Fruit fly (Drosophila melanogaster) whole organism, embryonic: ENCODE data around the gene ZnT35C.
A peak's percentile ranks its signal among the peaks of the same experiment; 100 is the strongest.

Experiments used
- Abd-B ChIP-seq: fragments of 200-800 bp; sonication (Bioruptor generic); optimal IDR thresholded peaks from 2 replicates; lab custom pipeline; 2018; ENCODE audit warnings: missing biosample characterization, mild to moderate bottlenecking, missing genetic modification characterization, moderate library complexity
- Bteb2 ChIP-seq: fragments of 200-800 bp; sonication (Bioruptor generic); optimal IDR thresholded peaks from 2 replicates; lab custom pipeline; 2016; ENCODE audit warnings: missing biosample characterization, missing genetic modification characterization
- CG10274 ChIP-seq: fragments of 200-800 bp; sonication (Bioruptor generic); optimal IDR thresholded peaks from 3 replicates; lab custom pipeline; 2017; ENCODE audit warnings: missing biosample characterization, mild to moderate bottlenecking, missing genetic modification characterization
- CG11247 ChIP-seq: fragments of 200-800 bp; sonication (Bioruptor generic); IDR thresholded peaks from 2 replicates; pipeline ENCODE4 v1.3.6; 2022; ENCODE audit warnings: missing biosample characterization, missing genetic modification characterization
- CG11504 ChIP-seq: fragments of 200-800 bp; sonication (Bioruptor generic); optimal IDR thresholded peaks from 3 replicates; lab custom pipeline; 2019; ENCODE audit warnings: missing biosample characterization, mild to moderate bottlenecking, missing genetic modification characterization, moderate library complexity
- CG12769 ChIP-seq: fragments of 200-800 bp; sonication (Bioruptor generic); optimal IDR thresholded peaks from 2 replicates; lab custom pipeline; 2019; ENCODE audit warnings: missing biosample characterization, mild to moderate bottlenecking, missing genetic modification characterization, moderate library complexity
- CG13894 ChIP-seq: fragments of 200-800 bp; sonication (Bioruptor generic); optimal IDR thresholded peaks from 3 replicates; lab custom pipeline; 2018; ENCODE audit warnings: missing biosample characterization, mild to moderate bottlenecking, missing genetic modification characterization, moderate library complexity
- CG17361 ChIP-seq: fragments of 200-800 bp; sonication (Bioruptor generic); IDR thresholded peaks from 3 replicates; pipeline ENCODE4 v1.3.6; 2022; ENCODE audit warnings: missing biosample characterization, missing genetic modification characterization
- CG17829 ChIP-seq: fragments of 200-800 bp; optimal IDR thresholded peaks from 2 replicates; lab custom pipeline; 2019; ENCODE audit warnings: missing biosample characterization, mild to moderate bottlenecking, missing genetic modification characterization, moderate library complexity
- CG3847 ChIP-seq: fragments of 200-800 bp; sonication (Bioruptor generic); IDR thresholded peaks from 2 replicates; pipeline ENCODE4 v1.3.6; 2022; ENCODE audit warnings: missing biosample characterization, missing genetic modification characterization
- CG6175 ChIP-seq: fragments of 200-800 bp; sonication (Bioruptor generic); IDR thresholded peaks from 3 replicates; pipeline ENCODE4 v1.3.6; 2022; ENCODE audit warnings: missing biosample characterization, missing genetic modification characterization
- CG6689 ChIP-seq: fragments of 200-800 bp; sonication (Bioruptor generic); IDR thresholded peaks from 2 replicates; pipeline ENCODE4 v1.3.6; 2022; ENCODE audit warnings: missing biosample characterization, missing genetic modification characterization
- CG7745 ChIP-seq: fragments of 200-800 bp; sonication (Bioruptor generic); optimal IDR thresholded peaks from 2 replicates; lab custom pipeline; 2018; ENCODE audit warnings: missing biosample characterization, mild to moderate bottlenecking, missing genetic modification characterization, moderate library complexity
- CG7786 ChIP-seq: fragments of 200-800 bp; sonication (Bioruptor generic); optimal IDR thresholded peaks from 2 replicates; lab custom pipeline; 2016; ENCODE audit warnings: missing biosample characterization, missing genetic modification characterization
- CG8478 ChIP-seq: fragments of >200 bp; optimal IDR thresholded peaks from 2 replicates; lab custom pipeline; 2018
- CG9727 ChIP-seq: fragments of 200-800 bp; sonication (Bioruptor generic); optimal IDR thresholded peaks from 3 replicates; lab custom pipeline; 2017; ENCODE audit warnings: missing biosample characterization, mild to moderate bottlenecking, missing genetic modification characterization
- CG9797 ChIP-seq: fragments of 200-800 bp; sonication (Bioruptor generic); optimal IDR thresholded peaks from 3 replicates; lab custom pipeline; 2018; ENCODE audit warnings: missing biosample characterization, mild to moderate bottlenecking, missing genetic modification characterization
- CTCF ChIP-seq: fragments of 200-800 bp; sonication (Bioruptor generic); optimal IDR thresholded peaks from 2 replicates; lab custom pipeline; 2017; ENCODE audit warnings: missing biosample characterization, mild to moderate bottlenecking, missing genetic modification characterization, moderate library complexity
- D19B ChIP-seq: fragments of 200-800 bp; sonication (Bioruptor generic); optimal IDR thresholded peaks from 2 replicates; lab custom pipeline; 2017; ENCODE audit warnings: missing biosample characterization, mild to moderate bottlenecking, missing genetic modification characterization
- Dp ChIP-seq: fragments of 200-800 bp; sonication (Bioruptor generic); optimal IDR thresholded peaks from 2 replicates; lab custom pipeline; 2018; ENCODE audit warnings: missing biosample characterization, mild to moderate bottlenecking, missing genetic modification characterization, moderate library complexity
- Drgx ChIP-seq: fragments of 200-800 bp; sonication (Bioruptor generic); IDR thresholded peaks from 2 replicates; pipeline ENCODE4 v1.3.6; 2022; ENCODE audit warnings: missing biosample characterization, missing genetic modification characterization
- E2f2 ChIP-seq: fragments of 200-800 bp; sonication (Bioruptor generic); IDR thresholded peaks from 2 replicates; pipeline ENCODE4 v1.3.6; 2022; ENCODE audit warnings: missing biosample characterization, missing genetic modification characterization
- Eip74EF ChIP-seq, 2 experiments: fragments of 200-800 bp in 1 of 2; fragments of >200 bp in 1 of 2; sonication (Bioruptor generic) in 1 of 2; optimal IDR thresholded peaks; 2 replicates each; lab custom pipeline; 2017 to 2019; ENCODE audit warnings: missing biosample characterization in 2 of 2, missing genetic modification characterization in 2 of 2, mild to moderate bottlenecking in 1 of 2, moderate library complexity in 1 of 2
- Elba2 ChIP-seq: fragments of 200-800 bp; sonication (Bioruptor generic); optimal IDR thresholded peaks from 3 replicates; lab custom pipeline; 2016; ENCODE audit warnings: missing biosample characterization, missing genetic modification characterization
- Fer1 ChIP-seq: fragments of 200-800 bp; sonication (Bioruptor generic); optimal IDR thresholded peaks from 2 replicates; lab custom pipeline; 2017; ENCODE audit warnings: missing biosample characterization, mild to moderate bottlenecking, missing genetic modification characterization
- Gsc ChIP-seq: fragments of 200-800 bp; sonication (Bioruptor generic); IDR thresholded peaks from 2 replicates; pipeline ENCODE4 v1.3.6; 2022; ENCODE audit warnings: missing biosample characterization, missing genetic modification characterization
- HHEX ChIP-seq: fragments of 200-800 bp; sonication (Bioruptor generic); optimal IDR thresholded peaks from 3 replicates; lab custom pipeline; 2017; ENCODE audit warnings: missing biosample characterization, mild to moderate bottlenecking, missing genetic modification characterization, missing genetic modification reagents
- HLHmδ ChIP-seq: fragments of 200-800 bp; sonication (Bioruptor generic); optimal IDR thresholded peaks from 2 replicates; lab custom pipeline; 2018; ENCODE audit warnings: missing biosample characterization, mild to moderate bottlenecking, missing genetic modification characterization, moderate library complexity
- Hsf ChIP-seq: fragments of 200-800 bp; sonication (Bioruptor generic); optimal IDR thresholded peaks from 3 replicates; lab custom pipeline; 2016; ENCODE audit warnings: missing biosample characterization, missing genetic modification characterization
- MBD-R2 ChIP-seq: fragments of 200-800 bp; sonication (Bioruptor generic); IDR thresholded peaks from 2 replicates; pipeline ENCODE4 v1.3.6; 2022; ENCODE audit warnings: missing biosample characterization, missing genetic modification characterization
- Poxn ChIP-seq: fragments of 200-800 bp; sonication (Bioruptor generic); IDR thresholded peaks from 2 replicates; pipeline ENCODE4 v1.3.6; 2022; ENCODE audit warnings: missing biosample characterization, missing genetic modification characterization
- Sox102F ChIP-seq: fragments of 200-800 bp; sonication (Bioruptor generic); optimal IDR thresholded peaks from 2 replicates; lab custom pipeline; 2018; ENCODE audit warnings: missing biosample characterization, mild to moderate bottlenecking, missing genetic modification characterization, moderate library complexity
- Sry-β ChIP-seq: fragments of 200-800 bp; sonication (Bioruptor generic); optimal IDR thresholded peaks from 2 replicates; lab custom pipeline; 2018; ENCODE audit warnings: missing biosample characterization, mild to moderate bottlenecking, missing genetic modification characterization, moderate library complexity
- Tbp ChIP-seq: fragments of >200 bp; optimal IDR thresholded peaks from 2 replicates; lab custom pipeline; 2018; ENCODE audit warnings: missing biosample characterization, missing genetic modification characterization
- bbx ChIP-seq: fragments of 200-800 bp; sonication (Bioruptor generic); IDR thresholded peaks from 2 replicates; pipeline ENCODE4 v1.3.6; 2022; ENCODE audit warnings: missing biosample characterization, missing genetic modification characterization; ENCODE audit not compliant: partially characterized antibody
- chinmo ChIP-seq: fragments of 200-800 bp; sonication (Bioruptor generic); IDR thresholded peaks from 4 replicates; pipeline ENCODE4 v1.3.6; 2022; ENCODE audit warnings: missing biosample characterization, missing genetic modification characterization; ENCODE audit not compliant: partially characterized antibody
- disco-r ChIP-seq: fragments of 200-800 bp; sonication (Bioruptor generic); optimal IDR thresholded peaks from 2 replicates; lab custom pipeline; 2016; ENCODE audit warnings: missing biosample characterization, missing genetic modification characterization
- dmrt11E ChIP-seq: fragments of 200-800 bp; sonication (Bioruptor generic); optimal IDR thresholded peaks from 3 replicates; lab custom pipeline; 2018; ENCODE audit warnings: missing biosample characterization, mild to moderate bottlenecking, missing genetic modification characterization, moderate library complexity
- fd96Cb ChIP-seq: fragments of 200-800 bp; sonication (Bioruptor generic); optimal IDR thresholded peaks from 2 replicates; lab custom pipeline; 2018; ENCODE audit warnings: missing biosample characterization, mild to moderate bottlenecking, missing genetic modification characterization, moderate library complexity
- gcm ChIP-seq: fragments of 200-800 bp; sonication (Bioruptor generic); optimal IDR thresholded peaks from 2 replicates; lab custom pipeline; 2019; ENCODE audit warnings: missing biosample characterization, mild to moderate bottlenecking, missing genetic modification characterization, moderate library complexity
- gfzf ChIP-seq: fragments of 200-800 bp; sonication (Bioruptor generic); optimal IDR thresholded peaks from 2 replicates; lab custom pipeline; 2016; ENCODE audit warnings: missing biosample characterization, mild to moderate bottlenecking, missing genetic modification characterization, moderate library complexity
- gsb ChIP-seq: fragments of 200-800 bp; sonication (Bioruptor generic); IDR thresholded peaks from 2 replicates; pipeline ENCODE4 v1.3.6; 2022; ENCODE audit warnings: missing biosample characterization, missing genetic modification characterization
- hb ChIP-seq: fragments of 200-800 bp; sonication (Bioruptor generic); IDR thresholded peaks from 3 replicates; pipeline ENCODE4 v1.3.6; 2022; ENCODE audit warnings: missing biosample characterization, missing genetic modification characterization; ENCODE audit not compliant: partially characterized antibody
- knrl ChIP-seq: fragments of 200-800 bp; sonication (Bioruptor generic); IDR thresholded peaks from 3 replicates; pipeline ENCODE4 v1.3.6; 2022; ENCODE audit warnings: missing biosample characterization, missing genetic modification characterization; ENCODE audit not compliant: partially characterized antibody
- lilli ChIP-seq: fragments of 200-800 bp; sonication (Bioruptor generic); optimal IDR thresholded peaks from 3 replicates; lab custom pipeline; 2016; ENCODE audit warnings: missing biosample characterization, missing genetic modification characterization
- lmd ChIP-seq: fragments of 200-800 bp; sonication (Bioruptor generic); IDR thresholded peaks from 2 replicates; pipeline ENCODE4 v1.3.6; 2022; ENCODE audit warnings: missing biosample characterization, missing genetic modification characterization
- maf-S ChIP-seq: fragments of 200-800 bp; sonication (Bioruptor generic); optimal IDR thresholded peaks from 2 replicates; lab custom pipeline; 2016; ENCODE audit warnings: missing biosample characterization, missing genetic modification characterization
- nmo ChIP-seq: fragments of 200-800 bp; sonication (Bioruptor generic); optimal IDR thresholded peaks from 2 replicates; lab custom pipeline; 2018; ENCODE audit warnings: missing biosample characterization, mild to moderate bottlenecking, missing genetic modification characterization, moderate library complexity
- prd ChIP-seq, 3 experiments: fragments of >200 bp in 2 of 3; fragments of 200-800 bp in 1 of 3; sonication (Bioruptor generic) in 1 of 3; optimal IDR thresholded peaks in 2 of 3; IDR thresholded peaks in 1 of 3; 2 replicates in 2 of 3; 3 replicates in 1 of 3; pipeline versions ENCODE4 v1.3.6 to Lab custom; 2017 to 2022; ENCODE audit warnings: missing biosample characterization in 1 of 3, missing genetic modification characterization in 1 of 3
- rib ChIP-seq: fragments of 200-800 bp; sonication (Bioruptor generic); IDR thresholded peaks from 2 replicates; pipeline ENCODE4 v1.3.6; 2022; ENCODE audit warnings: missing biosample characterization, missing genetic modification characterization
- sens ChIP-seq: fragments of 200-800 bp; sonication (Bioruptor generic); peaks from one replicate; lab custom pipeline; 2016; ENCODE audit warnings: missing biosample characterization, missing genetic modification characterization
- seq ChIP-seq: fragments of 200-800 bp; sonication (Bioruptor generic); IDR thresholded peaks from 2 replicates; pipeline ENCODE4 v1.3.6; 2022; ENCODE audit warnings: missing biosample characterization, missing genetic modification characterization

ZnT35C gene

DNA sequence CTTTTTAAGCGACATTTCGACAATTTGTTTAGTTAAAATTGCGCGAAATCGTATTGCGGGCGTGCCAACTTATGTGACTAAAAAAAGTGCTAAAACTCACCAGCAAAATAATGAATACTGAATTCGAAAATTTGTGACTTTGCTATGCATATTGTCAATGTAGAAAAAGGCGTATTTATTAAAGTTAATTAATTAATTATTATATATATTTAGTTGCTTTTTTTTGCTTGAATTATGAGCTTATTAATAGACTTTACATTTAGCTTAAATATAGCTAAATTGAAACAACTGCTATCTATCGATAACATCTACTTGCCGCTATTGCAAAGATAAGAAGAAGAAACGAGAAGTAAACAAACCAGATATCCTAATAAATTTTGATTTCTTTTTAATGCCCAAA lies 8.7 kb upstream of the ZnT35C start, which contains the start of the genes PolD3 and Uxt:
TSS of gene PolD3 (minus strand) at position 56 of the 400 bp plus-strand sequence.
TSS of gene Uxt (plus strand) at position 333 of the 400 bp plus-strand sequence.
- no peak for TF ChIP-seq Sox102F (GFP tag; lab: Kevin White, UChicago)
- no peak for TF ChIP-seq HHEX
- TF ChIP-seq CG9797: peak; percentile 11
- TF ChIP-seq knrl (GFP tag; lab: Robert Waterston, UW): 0 out of 3 replicates have a peak, but pooled peaks have one; percentile 16
- peak; percentile 31 for TF ChIP-seq CG17829 (tag; lab: Kevin White, UChicago)
- TF ChIP-seq Fer1 (GFP tag; lab: Kevin White, UChicago): no peak
- no peak for TF ChIP-seq maf-S (GFP tag; lab: Kevin White, UChicago)
- no peak for TF ChIP-seq Elba2
- no peak for TF ChIP-seq hb (GFP tag; lab: Robert Waterston, UW)
- no peak for TF ChIP-seq CG9727 (GFP tag; lab: Kevin White, UChicago)
- TF ChIP-seq CG7745 (tag; lab: Kevin White, UChicago): no peak
- no peak for TF ChIP-seq CG8478 (lab: Kevin White, UChicago)
- no peak for TF ChIP-seq lmd (GFP tag; lab: Robert Waterston, UW)
- no peak for TF ChIP-seq Bteb2
- TF ChIP-seq sens (GFP tag; lab: Kevin White, UChicago): peak; percentile 13
- TF ChIP-seq Dp (GFP tag; lab: Kevin White, UChicago): peak; percentile 66
- TF ChIP-seq CG6689 (GFP tag; lab: Robert Waterston, UW): no peak
- no peak for TF ChIP-seq gcm (GFP tag; lab: Kevin White, UChicago)
- no peak for TF ChIP-seq CG7786 (GFP tag; lab: Kevin White, UChicago)
- TF ChIP-seq Abd-B (GFP tag; lab: Kevin White, UChicago): no peak
- no peak for TF ChIP-seq rib (GFP tag; lab: Robert Waterston, UW)
- TF ChIP-seq gsb: no peak
- no peak for TF ChIP-seq fd96Cb
- TF ChIP-seq CG11504: no peak
- TF ChIP-seq Poxn (GFP tag; lab: Robert Waterston, UW): no peak
- TF ChIP-seq disco-r (GFP tag; lab: Kevin White, UChicago): no peak
- no peak for TF ChIP-seq Drgx
- no peak for TF ChIP-seq prd (optimal IDR thresholded peaks at IDR 0.05; lab: Kevin White, UChicago)
- TF ChIP-seq prd (GFP tag; IDR thresholded peaks at IDR 0.05; lab: Robert Waterston, UW): no peak
- peak; percentile 57 for TF ChIP-seq nmo
- TF ChIP-seq D19B (GFP tag; lab: Kevin White, UChicago): no peak
- TF ChIP-seq seq (GFP tag; lab: Robert Waterston, UW): no peak
- TF ChIP-seq Gsc (GFP tag; lab: Robert Waterston, UW): no peak
- no peak for TF ChIP-seq CTCF
- no peak for TF ChIP-seq Tbp (GFP tag; lab: Kevin White, UChicago)
- TF ChIP-seq HLHmδ: no peak
- TF ChIP-seq CG13894 (tag; lab: Kevin White, UChicago): no peak
- TF ChIP-seq MBD-R2 (GFP tag; lab: Robert Waterston, UW): peak; percentile 76
- TF ChIP-seq CG17361 (GFP tag; lab: Robert Waterston, UW): 0 out of 3 replicates have a peak, but pooled peaks have one; percentile 33
- no peak for TF ChIP-seq lilli (GFP tag; lab: Kevin White, UChicago)
- no peak for TF ChIP-seq bbx (GFP tag; lab: Robert Waterston, UW)
- peak; percentile 69 for TF ChIP-seq E2f2 (GFP tag; lab: Robert Waterston, UW)
- TF ChIP-seq CG3847 (GFP tag; lab: Robert Waterston, UW): peak; percentile 27; the same call in 1 of the 2 replicates
- TF ChIP-seq chinmo: no peak
- no peak for TF ChIP-seq Eip74EF (GFP tag; optimal IDR thresholded peaks at IDR 0.05; lab: Kevin White, UChicago)
- TF ChIP-seq CG6175 (GFP tag; lab: Robert Waterston, UW): no peak
- TF ChIP-seq dmrt11E (tag; lab: Kevin White, UChicago): no peak
- no peak for TF ChIP-seq CG12769 (tag; lab: Kevin White, UChicago)
- no peak for TF ChIP-seq CG10274
- TF ChIP-seq Sry-β: peak; percentile 90
- no peak for TF ChIP-seq CG11247
- TF ChIP-seq Hsf (GFP tag; lab: Kevin White, UChicago): no peak
- peak; percentile 63 for TF ChIP-seq gfzf (GFP tag; lab: Kevin White, UChicago)
